Fruit fly (Drosophila melanogaster) whole organism, embryonic: ENCODE measurements around the gene MED18.

Source experiments
- Adf1 ChIP-seq: fragments of 200-800 bp; sonication (Bioruptor generic); IDR thresholded peaks from 2 replicates; pipeline ENCODE4 v1.3.6; 2022; ENCODE audit warnings: missing biosample characterization, missing genetic modification characterization
- Atf-2 ChIP-seq: fragments of 200-800 bp; sonication (Bioruptor generic); optimal IDR thresholded peaks from 2 replicates; lab custom pipeline; 2016; ENCODE audit warnings: missing biosample characterization, missing genetic modification characterization
- BEAF-32 ChIP-seq: fragments of 200-800 bp; sonication (Bioruptor generic); optimal IDR thresholded peaks from 3 replicates; lab custom pipeline; 2017; ENCODE audit warnings: missing biosample characterization, missing genetic modification characterization, mild to moderate bottlenecking, moderate library complexity, missing genetic modification reagents
- CG11085 ChIP-seq: fragments of 200-800 bp; sonication (Bioruptor generic); IDR thresholded peaks from 2 replicates; pipeline ENCODE4 v1.3.6; 2022; ENCODE audit warnings: missing biosample characterization, missing genetic modification characterization
- CG11723 ChIP-seq: fragments of 200-800 bp; sonication (Bioruptor generic); optimal IDR thresholded peaks from 2 replicates; lab custom pipeline; 2017; ENCODE audit warnings: missing biosample characterization, mild to moderate bottlenecking, missing genetic modification characterization
- CG12219 ChIP-seq: fragments of 200-800 bp; sonication (Bioruptor generic); optimal IDR thresholded peaks from 3 replicates; lab custom pipeline; 2018; ENCODE audit warnings: missing biosample characterization, mild to moderate bottlenecking, missing genetic modification characterization
- CG13287 ChIP-seq: fragments of 200-800 bp; sonication (Bioruptor generic); IDR thresholded peaks from 2 replicates; pipeline ENCODE4 v1.3.6; 2022; ENCODE audit warnings: missing biosample characterization, missing genetic modification characterization; ENCODE audit not compliant: partially characterized antibody
- CG1832 ChIP-seq: fragments of 200-800 bp; sonication (Bioruptor generic); optimal IDR thresholded peaks from 2 replicates; lab custom pipeline; 2017; ENCODE audit warnings: missing biosample characterization, mild to moderate bottlenecking, missing genetic modification characterization, inconsistent platforms
- CG18476 ChIP-seq: fragments of 200-800 bp; sonication (Bioruptor generic); optimal IDR thresholded peaks from 2 replicates; lab custom pipeline; 2016; ENCODE audit warnings: missing biosample characterization, mild to moderate bottlenecking, missing genetic modification characterization
- CG2120 ChIP-seq: fragments of 200-800 bp; sonication (Bioruptor generic); optimal IDR thresholded peaks from 3 replicates; lab custom pipeline; 2016; ENCODE audit warnings: missing biosample characterization, missing genetic modification characterization
- CG33557 ChIP-seq: fragments of 200-800 bp; sonication (Bioruptor generic); optimal IDR thresholded peaks from 2 replicates; lab custom pipeline; 2019; ENCODE audit warnings: missing biosample characterization, mild to moderate bottlenecking, missing genetic modification characterization, moderate library complexity
- CG34376 ChIP-seq: fragments of 200-800 bp; sonication (Bioruptor generic); optimal IDR thresholded peaks from 2 replicates; lab custom pipeline; 2018; ENCODE audit warnings: missing biosample characterization, mild to moderate bottlenecking, missing genetic modification characterization
- CG43689 ChIP-seq: fragments of 200-800 bp; sonication (Bioruptor generic); IDR thresholded peaks from 2 replicates; pipeline ENCODE4 v1.3.6; 2022; ENCODE audit warnings: missing biosample characterization, missing genetic modification characterization
- CG4617 ChIP-seq: fragments of 200-800 bp; sonication (Bioruptor generic); optimal IDR thresholded peaks from 3 replicates; lab custom pipeline; 2016; ENCODE audit warnings: missing biosample characterization, missing genetic modification characterization, borderline replicate concordance
- CG5180 ChIP-seq: fragments of 200-800 bp; sonication (Bioruptor generic); optimal IDR thresholded peaks from 3 replicates; lab custom pipeline; 2017; ENCODE audit warnings: missing biosample characterization, missing genetic modification characterization, mild to moderate bottlenecking, moderate library complexity, missing genetic modification reagents
- CG5953 ChIP-seq: fragments of 200-800 bp; sonication (Bioruptor generic); IDR thresholded peaks from 2 replicates; pipeline ENCODE4 v1.3.6; 2022; ENCODE audit warnings: missing biosample characterization, missing genetic modification characterization
- CG7928 ChIP-seq: fragments of 200-800 bp; sonication (Bioruptor generic); optimal IDR thresholded peaks from 2 replicates; lab custom pipeline; 2017; ENCODE audit warnings: missing biosample characterization, mild to moderate bottlenecking, missing genetic modification characterization
- CG8765 ChIP-seq: fragments of 200-800 bp; sonication (Bioruptor generic); IDR thresholded peaks from 2 replicates; pipeline ENCODE4 v1.3.6; 2022; ENCODE audit warnings: missing biosample characterization, missing genetic modification characterization
- CG9215 ChIP-seq: fragments of 200-800 bp; sonication (Bioruptor generic); IDR thresholded peaks from 2 replicates; pipeline ENCODE4 v1.3.6; 2022; ENCODE audit warnings: missing biosample characterization, missing genetic modification characterization
- CG9817 ChIP-seq: fragments of 200-800 bp; sonication (Bioruptor generic); optimal IDR thresholded peaks from 2 replicates; lab custom pipeline; 2018; ENCODE audit warnings: missing biosample characterization, mild to moderate bottlenecking, missing genetic modification characterization, moderate library complexity
- Dp ChIP-seq: fragments of 200-800 bp; sonication (Bioruptor generic); optimal IDR thresholded peaks from 2 replicates; lab custom pipeline; 2018; ENCODE audit warnings: missing biosample characterization, mild to moderate bottlenecking, missing genetic modification characterization, moderate library complexity
- Gug ChIP-seq: fragments of 200-800 bp; sonication (Bioruptor generic); IDR thresholded peaks from 4 replicates; pipeline ENCODE4 v1.3.6; 2022; ENCODE audit warnings: missing biosample characterization, missing genetic modification characterization
- Oli ChIP-seq: fragments of 200-800 bp; sonication (Bioruptor generic); optimal IDR thresholded peaks from 2 replicates; lab custom pipeline; 2018; ENCODE audit warnings: missing biosample characterization, mild to moderate bottlenecking, missing genetic modification characterization, moderate library complexity
- Side ChIP-seq: fragments of 200-800 bp; sonication (Bioruptor generic); optimal IDR thresholded peaks from 2 replicates; lab custom pipeline; 2016; ENCODE audit warnings: missing biosample characterization, missing genetic modification characterization
- Sry-β ChIP-seq: fragments of 200-800 bp; sonication (Bioruptor generic); optimal IDR thresholded peaks from 2 replicates; lab custom pipeline; 2018; ENCODE audit warnings: missing biosample characterization, mild to moderate bottlenecking, missing genetic modification characterization, moderate library complexity
- Sry-δ ChIP-seq: fragments of 200-800 bp; sonication (Bioruptor generic); optimal IDR thresholded peaks from 2 replicates; lab custom pipeline; 2016; ENCODE audit warnings: missing biosample characterization, missing genetic modification characterization
- Stat92E ChIP-seq, 3 experiments: fragments of >200 bp in 2 of 3; fragments of 200-800 bp in 1 of 3; sonication (Bioruptor generic) in 1 of 3; optimal IDR thresholded peaks; 2 replicates each; lab custom pipeline; 2017 to 2019; ENCODE audit warnings: missing biosample characterization in 3 of 3, missing genetic modification characterization in 3 of 3, mild to moderate bottlenecking in 1 of 3, moderate library complexity in 1 of 3
- ac ChIP-seq: fragments of 200-800 bp; sonication (Bioruptor generic); optimal IDR thresholded peaks from 3 replicates; lab custom pipeline; 2017; ENCODE audit warnings: missing biosample characterization, mild to moderate bottlenecking, missing genetic modification characterization
- btn ChIP-seq: fragments of 200-800 bp; sonication (Bioruptor generic); optimal IDR thresholded peaks from 2 replicates; lab custom pipeline; 2016; ENCODE audit warnings: missing biosample characterization, missing genetic modification characterization
- chinmo ChIP-seq: fragments of 200-800 bp; sonication (Bioruptor generic); IDR thresholded peaks from 4 replicates; pipeline ENCODE4 v1.3.6; 2022; ENCODE audit warnings: missing biosample characterization, missing genetic modification characterization; ENCODE audit not compliant: partially characterized antibody
- corto ChIP-seq: fragments of 200-800 bp; sonication (Bioruptor generic); optimal IDR thresholded peaks from 2 replicates; lab custom pipeline; 2016; ENCODE audit warnings: missing biosample characterization, mild to moderate bottlenecking, missing genetic modification characterization, moderate library complexity
- danr ChIP-seq: fragments of 200-800 bp; sonication (Bioruptor generic); IDR thresholded peaks from 2 replicates; pipeline ENCODE4 v1.3.6; 2022; ENCODE audit warnings: missing biosample characterization, missing genetic modification characterization
- dmrt11E ChIP-seq: fragments of 200-800 bp; sonication (Bioruptor generic); optimal IDR thresholded peaks from 3 replicates; lab custom pipeline; 2018; ENCODE audit warnings: missing biosample characterization, mild to moderate bottlenecking, missing genetic modification characterization, moderate library complexity
- fd3F ChIP-seq: fragments of 200-800 bp; sonication (Bioruptor generic); optimal IDR thresholded peaks from 2 replicates; lab custom pipeline; 2018; ENCODE audit warnings: missing biosample characterization, mild to moderate bottlenecking, missing genetic modification characterization, moderate library complexity
- fd64A ChIP-seq: fragments of 200-800 bp; sonication (Bioruptor generic); optimal IDR thresholded peaks from 3 replicates; lab custom pipeline; 2018; ENCODE audit warnings: missing biosample characterization, mild to moderate bottlenecking, missing genetic modification characterization
- grau ChIP-seq: fragments of 200-800 bp; optimal IDR thresholded peaks from 3 replicates; lab custom pipeline; 2019; ENCODE audit warnings: missing biosample characterization, mild to moderate bottlenecking, missing genetic modification characterization, moderate library complexity
- hbn ChIP-seq: fragments of 200-800 bp; sonication (Bioruptor generic); IDR thresholded peaks from 2 replicates; pipeline ENCODE4 v1.3.6; 2022; ENCODE audit warnings: missing biosample characterization, missing genetic modification characterization; ENCODE audit not compliant: partially characterized antibody
- lbe ChIP-seq: fragments of 200-800 bp; sonication (Bioruptor generic); optimal IDR thresholded peaks from 2 replicates; lab custom pipeline; 2016; ENCODE audit warnings: missing biosample characterization, mild to moderate bottlenecking, missing genetic modification characterization
- mam ChIP-seq: fragments of 200-800 bp; sonication (Bioruptor generic); optimal IDR thresholded peaks from 3 replicates; lab custom pipeline; 2016; ENCODE audit warnings: missing biosample characterization, missing genetic modification characterization
- nerfin-2 ChIP-seq: fragments of 200-800 bp; sonication (Bioruptor generic); IDR thresholded peaks from 2 replicates; pipeline ENCODE4 v1.3.6; 2022; ENCODE audit warnings: missing biosample characterization, missing genetic modification characterization; ENCODE audit not compliant: partially characterized antibody
- onecut ChIP-seq: fragments of 200-800 bp; sonication (Bioruptor generic); IDR thresholded peaks from 2 replicates; pipeline ENCODE4 v1.3.6; 2022; ENCODE audit warnings: missing biosample characterization, missing genetic modification characterization
- pzg ChIP-seq: fragments of 200-800 bp; sonication (Bioruptor generic); optimal IDR thresholded peaks from 3 replicates; lab custom pipeline; 2018; ENCODE audit warnings: missing biosample characterization, mild to moderate bottlenecking, missing genetic modification characterization, moderate library complexity
- seq ChIP-seq: fragments of 200-800 bp; sonication (Bioruptor generic); IDR thresholded peaks from 2 replicates; pipeline ENCODE4 v1.3.6; 2022; ENCODE audit warnings: missing biosample characterization, missing genetic modification characterization
- sima ChIP-seq: fragments of 200-800 bp; sonication (Bioruptor generic); optimal IDR thresholded peaks from 2 replicates; lab custom pipeline; 2016; ENCODE audit warnings: missing biosample characterization, missing genetic modification characterization
- sna ChIP-seq: fragments of 200-800 bp; sonication (Bioruptor generic); IDR thresholded peaks from 2 replicates; pipeline ENCODE4 v1.3.6; 2022; ENCODE audit warnings: missing biosample characterization, missing genetic modification characterization; ENCODE audit not compliant: partially characterized antibody
- sob ChIP-seq: fragments of 200-800 bp; sonication (Bioruptor generic); IDR thresholded peaks from 2 replicates; pipeline ENCODE4 v1.3.6; 2022; ENCODE audit warnings: missing biosample characterization, missing genetic modification characterization
- tap ChIP-seq: fragments of 200-800 bp; optimal IDR thresholded peaks from 3 replicates; lab custom pipeline; 2019; ENCODE audit warnings: missing biosample characterization, mild to moderate bottlenecking, missing genetic modification characterization, moderate library complexity
- tio ChIP-seq: fragments of 200-800 bp; sonication (Bioruptor generic); optimal IDR thresholded peaks from 2 replicates; lab custom pipeline; 2017; ENCODE audit warnings: missing biosample characterization, missing genetic modification characterization, inconsistent platforms
- zen ChIP-seq: fragments of 200-800 bp; sonication (Bioruptor generic); optimal IDR thresholded peaks from 3 replicates; lab custom pipeline; 2018; ENCODE audit warnings: missing biosample characterization, mild to moderate bottlenecking, missing genetic modification characterization, moderate library complexity
- zfh1 ChIP-seq: fragments of 200-800 bp; sonication (Bioruptor generic); IDR thresholded peaks from 3 replicates; pipeline ENCODE4 v1.3.6; 2022; ENCODE audit warnings: missing biosample characterization, missing genetic modification characterization

Gene MED18

DNA sequence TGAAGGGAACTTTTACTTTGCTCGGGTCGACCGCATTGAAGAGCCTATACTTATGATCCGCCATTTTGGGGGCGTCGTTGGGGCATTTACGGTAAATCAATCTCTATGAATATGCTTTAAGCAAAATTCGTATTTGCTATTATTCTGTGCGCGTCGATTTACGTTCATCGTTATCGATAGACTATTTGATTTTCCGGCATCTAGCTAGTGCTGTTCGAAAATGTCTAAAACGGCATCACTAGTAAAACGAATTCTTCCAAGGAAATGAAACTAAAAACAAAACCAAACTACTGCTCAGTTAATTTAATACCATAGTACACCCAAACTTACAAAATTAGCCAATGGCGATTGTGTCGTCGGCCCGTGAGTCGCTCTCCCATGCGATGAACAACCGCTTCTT is at the start of gene MED18, which contains the start of gene Gcna (continued):
- TF ChIP-seq corto (GFP tag; lab: Kevin White, UChicago): no peak
- peak; percentile 90 for TF ChIP-seq Sry-β (GFP tag; lab: Kevin White, UChicago)
- TF ChIP-seq pzg: peak; percentile 41
- TF ChIP-seq CG5953: no peak
- no peak for TF ChIP-seq CG9817
- no peak for TF ChIP-seq btn (GFP tag; lab: Kevin White, UChicago)
- no peak for TF ChIP-seq CG5180 (GFP tag; lab: Kevin White, UChicago)
- no peak for TF ChIP-seq lbe (GFP tag; lab: Kevin White, UChicago)
- no peak for TF ChIP-seq sob (GFP tag; lab: Robert Waterston, UW)
- no peak for TF ChIP-seq zfh1 (GFP tag; lab: Robert Waterston, UW)
- TF ChIP-seq Oli (tag; lab: Kevin White, UChicago): no peak
- no peak for TF ChIP-seq fd64A (GFP tag; lab: Kevin White, UChicago)
- no peak for TF ChIP-seq seq (GFP tag; lab: Robert Waterston, UW)
- no peak for TF ChIP-seq CG43689 (GFP tag; lab: Robert Waterston, UW)
- peak; percentile 71 for TF ChIP-seq Dp
- TF ChIP-seq Adf1 (GFP tag; lab: Robert Waterston, UW): no peak
- no peak for TF ChIP-seq danr (GFP tag; lab: Robert Waterston, UW)
- no peak for TF ChIP-seq CG11723
- TF ChIP-seq BEAF-32 (GFP tag; lab: Kevin White, UChicago): peak; percentile 23
- no peak for TF ChIP-seq CG12219 (GFP tag; lab: Kevin White, UChicago)
- no peak for TF ChIP-seq CG34376 (GFP tag; lab: Kevin White, UChicago)
- no peak for TF ChIP-seq tio (GFP tag; lab: Kevin White, UChicago)
- no peak for TF ChIP-seq grau
- no peak for TF ChIP-seq sima (GFP tag; lab: Kevin White, UChicago)
- TF ChIP-seq onecut (GFP tag; lab: Robert Waterston, UW): no peak
- peak; percentile 30 for TF ChIP-seq Sry-δ (GFP tag; lab: Kevin White, UChicago)
- TF ChIP-seq CG7928 (GFP tag; lab: Kevin White, UChicago): no peak
- no peak for TF ChIP-seq fd3F
- no peak for TF ChIP-seq Gug (GFP tag; lab: Robert Waterston, UW)
- TF ChIP-seq tap (tag; lab: Kevin White, UChicago): no peak
- no peak for TF ChIP-seq nerfin-2 (GFP tag; lab: Robert Waterston, UW)
- TF ChIP-seq hbn: peak; percentile 29; the same call in 1 of the 2 replicates
- TF ChIP-seq ac (GFP tag; lab: Kevin White, UChicago): no peak
- no peak for TF ChIP-seq CG2120
- no peak for TF ChIP-seq CG11085 (GFP tag; lab: Robert Waterston, UW)
- no peak for TF ChIP-seq mam (GFP tag; lab: Kevin White, UChicago)
- TF ChIP-seq CG9215 (GFP tag; lab: Robert Waterston, UW): no peak
- no peak for TF ChIP-seq CG33557 (GFP tag; lab: Kevin White, UChicago)
- TF ChIP-seq sna (GFP tag; lab: Robert Waterston, UW): 0 out of 2 replicates have a peak, but pooled peaks have one; percentile 37
- TF ChIP-seq Side: no peak
- no peak for TF ChIP-seq dmrt11E (tag; lab: Kevin White, UChicago)
- TF ChIP-seq CG8765 (GFP tag; lab: Robert Waterston, UW): no peak
- peak; percentile 17 for TF ChIP-seq CG4617 (GFP tag; lab: Kevin White, UChicago)
- TF ChIP-seq CG1832: no peak
- TF ChIP-seq CG13287 (GFP tag; lab: Robert Waterston, UW): peak; percentile 55; the same call in 1 of the 2 replicates
- TF ChIP-seq Stat92E (GFP tag; optimal IDR thresholded peaks at IDR 0.05; lab: Kevin White, UChicago): no peak
- no peak for TF ChIP-seq Atf-2 (GFP tag; lab: Kevin White, UChicago)
- no peak for TF ChIP-seq chinmo (GFP tag; lab: Robert Waterston, UW)
- no peak for TF ChIP-seq CG18476 (GFP tag; lab: Kevin White, UChicago)
- no peak for TF ChIP-seq zen (tag; lab: Kevin White, UChicago)
